Worm (Caenorhabditis elegans) whole organism, L4/young adult: Measurements from ENCODE around the gene rsp-2.
A peak's percentile ranks its signal among the peaks of the same experiment; 100 is the strongest.

ENCODE experiments used
- W03F9.2 ChIP-seq: fragments of 150-350 bp; optimal IDR thresholded peaks from 2 replicates; lab custom pipeline; 2014; ENCODE audit warnings: missing biosample characterization, missing genetic modification characterization
- dao-5 ChIP-seq: sonication (generic microtip); optimal IDR thresholded peaks from 2 replicates; lab custom pipeline; 2016; ENCODE audit warnings: missing genotype, missing genetic modification characterization, moderate library complexity, missing compliant biosample characterization
- him-1 ChIP-seq: sonication (generic microtip); optimal IDR thresholded peaks from 2 replicates; lab custom pipeline; 2016; ENCODE audit warnings: missing genotype, missing genetic modification reagents, missing genetic modification characterization, missing compliant biosample characterization

DNA sequence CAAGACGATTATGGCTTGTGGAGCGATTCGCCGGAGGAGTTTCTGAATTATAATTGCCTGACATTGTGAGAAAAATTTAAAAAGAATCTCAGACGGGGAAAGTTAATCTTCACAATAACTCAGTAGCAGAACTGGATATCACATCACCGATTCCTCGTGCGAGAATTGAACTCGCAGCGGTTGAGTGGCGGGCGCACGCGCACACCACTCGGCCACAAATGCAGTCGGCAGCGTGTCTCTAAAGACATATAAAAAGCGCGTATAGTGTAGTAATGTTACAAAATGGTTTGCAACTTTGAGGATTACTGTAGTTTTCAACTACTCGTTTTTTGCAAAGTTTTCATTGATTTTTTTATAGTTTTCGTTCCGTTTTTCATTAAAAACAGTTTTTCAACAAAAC is 31.8 kb upstream of the rsp-2 start:
- TF ChIP-seq W03F9.2 (tag; lab: Kevin White, UChicago) (peak; percentile 84), dao-5 (peak; percentile 85), him-1 (tag; lab: Kevin White, UChicago) (peak; percentile 60)
